Fruit fly (Drosophila melanogaster): ENCODE data around the gene Ilp4.

DNA sequence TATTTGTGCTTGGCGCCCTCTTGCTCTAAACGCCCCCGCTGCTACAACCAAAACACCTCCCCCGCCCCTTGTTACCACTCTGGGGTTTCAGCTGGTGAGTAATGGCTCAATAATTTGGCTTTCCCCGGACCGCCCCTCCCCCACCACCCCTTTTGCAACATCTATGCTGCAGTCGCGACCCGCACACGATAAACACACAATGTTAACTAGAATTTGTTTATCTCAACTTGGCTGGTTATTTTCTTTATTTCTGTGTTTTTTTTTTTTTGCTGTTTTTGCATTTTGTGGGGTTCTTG is 38.4 kb downstream of the Ilp4 start:
- TF ChIP-seq CG33017 (tag; optimal IDR thresholded peaks at IDR 0.05) (no peak), CG5204 (GFP tag; optimal IDR thresholded peaks at IDR 0.05) (no peak), cnc (optimal IDR thresholded peaks at IDR 0.05) (no peak), Clk (GFP tag; optimal IDR thresholded peaks at IDR 0.05) (no peak), bab1 (GFP tag; optimal IDR thresholded peaks at IDR 0.05) (no peak), kay (GFP tag; ENCODE audit: borderline replicate concordance) (no peak)
